Worm (Caenorhabditis elegans) whole organism, midembryonic: ENCODE results near the gene tank-1.

Experiments used
- T22C8.4 ChIP-seq: fragments of 200-800 bp; sonication (Bioruptor generic); IDR thresholded peaks from 2 replicates; pipeline ENCODE4 v1.3.6; 2022; ENCODE audit warnings: missing genetic modification characterization, missing compliant biosample characterization
- cog-1 ChIP-seq: sonication (generic microtip); optimal IDR thresholded peaks from 2 replicates; lab custom pipeline; 2016; ENCODE audit warnings: missing genetic modification characterization, missing compliant biosample characterization
- flt-1 ChIP-seq: fragments of 200-800 bp; sonication (Bioruptor generic); IDR thresholded peaks from 2 replicates; pipeline ENCODE4 v1.3.6; 2022; ENCODE audit warnings: missing genetic modification characterization, missing compliant biosample characterization
- klf-2 ChIP-seq: fragments of 200-800 bp; sonication (Bioruptor generic); conservative IDR thresholded peaks from 2 replicates; pipeline ENCODE4 v1.3.6; 2022; ENCODE audit warnings: missing genetic modification reagents, missing genetic modification characterization, missing compliant biosample characterization
- ref-1 ChIP-seq: fragments of 200-800 bp; sonication (Bioruptor generic); conservative IDR thresholded peaks from 2 replicates; pipeline ENCODE4 v1.3.6; 2022; ENCODE audit warnings: missing genetic modification reagents, missing genetic modification characterization, missing compliant biosample characterization
- tab-1 ChIP-seq: fragments of 200-800 bp; sonication (Bioruptor generic); IDR thresholded peaks from 2 replicates; pipeline ENCODE4 v1.3.6; 2022; ENCODE audit warnings: missing genetic modification characterization, missing compliant biosample characterization
- ztf-23 ChIP-seq: fragments of 200-800 bp; sonication (Bioruptor generic); IDR thresholded peaks from 2 replicates; pipeline ENCODE4 v1.3.6; 2022; ENCODE audit warnings: missing genetic modification reagents, missing genetic modification characterization, missing compliant biosample characterization
- ztf-29 ChIP-seq: fragments of 200-800 bp; sonication (Bioruptor generic); IDR thresholded peaks from 2 replicates; pipeline ENCODE4 v1.3.6; 2022; ENCODE audit warnings: missing genetic modification reagents, missing genetic modification characterization, missing compliant biosample characterization

ce11 chrV:1260042-1260441 is 25.5 kb downstream of the tank-1 start, which contains the start of gene C39F7.1:
- TF ChIP-seq tab-1 (GFP tag; lab: Robert Waterston, UW) (no peak), T22C8.4 (GFP tag; lab: Robert Waterston, UW) (no peak), ztf-29 (GFP tag; lab: Robert Waterston, UW) (no peak), flt-1 (GFP tag; lab: Robert Waterston, UW) (no peak), ref-1 (GFP tag; lab: Robert Waterston, UW) (no peak), ztf-23 (no peak), cog-1 (tag; lab: Kevin White, UChicago) (no peak), klf-2 (GFP tag; lab: Robert Waterston, UW) (no peak)
